Worm (Caenorhabditis elegans) whole organism, L3 larva: ENCODE data around the gene C13A2.1.

ENCODE experiments used
- R02D3.7 ChIP-seq: fragments of 150-350 bp; optimal IDR thresholded peaks from 2 replicates; lab custom pipeline; 2014; ENCODE audit warnings: missing biosample characterization, missing genetic modification characterization
- ZK546.5 ChIP-seq: sonication (generic microtip); optimal IDR thresholded peaks from 2 replicates; lab custom pipeline; 2017; ENCODE audit warnings: missing biosample characterization, missing genetic modification characterization
- aly-2 ChIP-seq: fragments of 150-350 bp; optimal IDR thresholded peaks from 2 replicates; lab custom pipeline; 2014; ENCODE audit warnings: missing biosample characterization, missing genetic modification characterization
- ama-1 ChIP-seq: fragments of 150-350 bp; optimal IDR thresholded peaks from 2 replicates; lab custom pipeline; 2018
- daf-12 ChIP-seq: fragments of 150-350 bp; optimal IDR thresholded peaks from 2 replicates; lab custom pipeline; 2014; ENCODE audit warnings: missing biosample characterization, missing genetic modification reagents, missing genetic modification characterization
- egl-27 ChIP-seq: sonication (generic microtip); optimal IDR thresholded peaks from 4 replicates; lab custom pipeline; 2017; ENCODE audit warnings: missing biosample characterization, missing genetic modification reagents, missing genetic modification characterization
- egl-5 ChIP-seq: fragments of 150-350 bp; optimal IDR thresholded peaks from 2 replicates; lab custom pipeline; 2017; ENCODE audit warnings: missing biosample characterization, missing genetic modification reagents, missing genetic modification characterization, inconsistent platforms
- elt-1 ChIP-seq: fragments of 150-350 bp; optimal IDR thresholded peaks from 2 replicates; lab custom pipeline; 2014; ENCODE audit warnings: missing biosample characterization, missing genetic modification characterization
- elt-3 ChIP-seq, 3 experiments: fragments of 150-350 bp in 1 of 3; sonication (generic microtip) in 2 of 3; optimal IDR thresholded peaks; 2 replicates in 2 of 3; 4 replicates in 1 of 3; lab custom pipeline; 2014 to 2017; ENCODE audit warnings: missing biosample characterization in 3 of 3, missing genetic modification characterization in 3 of 3
- eor-1 ChIP-seq, 2 experiments: fragments of 150-350 bp; optimal IDR thresholded peaks; 2 replicates each; lab custom pipeline; 2014 to 2018; ENCODE audit warnings: missing biosample characterization in 2 of 2, missing genetic modification characterization in 2 of 2
- fkh-10 ChIP-seq: sonication (generic microtip); optimal IDR thresholded peaks from 2 replicates; lab custom pipeline; 2017; ENCODE audit warnings: missing biosample characterization, missing genetic modification reagents, missing genetic modification characterization
- jun-1 ChIP-seq: fragments of 150-350 bp; optimal IDR thresholded peaks from 2 replicates; lab custom pipeline; 2014; ENCODE audit warnings: missing biosample characterization, missing genetic modification reagents, missing genetic modification characterization
- lin-15B ChIP-seq: fragments of 150-350 bp; optimal IDR thresholded peaks from 2 replicates; lab custom pipeline; 2014; ENCODE audit warnings: missing biosample characterization, missing genetic modification characterization
- lin-39 ChIP-seq: fragments of 150-350 bp; optimal IDR thresholded peaks from 2 replicates; lab custom pipeline; 2018; ENCODE audit warnings: missing biosample characterization, missing genetic modification reagents, missing genetic modification characterization
- lsy-12 ChIP-seq: sonication (generic microtip); optimal IDR thresholded peaks from 2 replicates; lab custom pipeline; 2016; ENCODE audit warnings: mild to moderate bottlenecking, missing genetic modification characterization, missing compliant biosample characterization
- mdl-1 ChIP-seq: fragments of 150-350 bp; optimal IDR thresholded peaks from 2 replicates; lab custom pipeline; 2014; ENCODE audit warnings: missing biosample characterization, missing genetic modification characterization
- nfya-1 ChIP-seq: sonication (generic microtip); optimal IDR thresholded peaks from 2 replicates; lab custom pipeline; 2017; ENCODE audit warnings: missing genetic modification characterization, mild to moderate bottlenecking, missing compliant biosample characterization, antibody characterized with exemption, moderate library complexity; ENCODE audit not compliant: insufficient read depth
- nhr-11 ChIP-seq: fragments of 150-350 bp; optimal IDR thresholded peaks from 2 replicates; lab custom pipeline; 2014; ENCODE audit warnings: missing biosample characterization, missing genetic modification characterization
- nhr-12 ChIP-seq: fragments of 150-350 bp; optimal IDR thresholded peaks from 2 replicates; lab custom pipeline; 2014; ENCODE audit warnings: missing biosample characterization, missing genetic modification characterization
- nhr-23 ChIP-seq: fragments of 150-350 bp; optimal IDR thresholded peaks from 2 replicates; lab custom pipeline; 2014; ENCODE audit warnings: missing biosample characterization, missing genetic modification reagents, missing genetic modification characterization
- nhr-237 ChIP-seq: fragments of 150-350 bp; optimal IDR thresholded peaks from 2 replicates; lab custom pipeline; 2014; ENCODE audit warnings: missing biosample characterization, missing genetic modification characterization
- nhr-25 ChIP-seq: sonication (generic microtip); optimal IDR thresholded peaks from 2 replicates; lab custom pipeline; 2017; ENCODE audit warnings: missing biosample characterization, missing genetic modification characterization
- nhr-28 ChIP-seq: fragments of 150-350 bp; optimal IDR thresholded peaks from 2 replicates; lab custom pipeline; 2014; ENCODE audit warnings: missing biosample characterization, missing genetic modification characterization
- nhr-43 ChIP-seq: sonication (generic microtip); optimal IDR thresholded peaks from 2 replicates; lab custom pipeline; 2016; ENCODE audit warnings: mild to moderate bottlenecking, missing genetic modification characterization, missing compliant biosample characterization; ENCODE audit not compliant: poor library complexity, severe bottlenecking
- nhr-67 ChIP-seq: fragments of 150-350 bp; optimal IDR thresholded peaks from 2 replicates; lab custom pipeline; 2014; ENCODE audit warnings: missing biosample characterization, missing genetic modification characterization
- nhr-76 ChIP-seq: fragments of 150-350 bp; sonication (generic microtip); optimal IDR thresholded peaks from 5 replicates; lab custom pipeline; 2014; ENCODE audit warnings: missing biosample characterization, missing genetic modification characterization
- nhr-77 ChIP-seq: fragments of 150-350 bp; optimal IDR thresholded peaks from 2 replicates; lab custom pipeline; 2014; ENCODE audit warnings: missing biosample characterization, missing genetic modification characterization
- pha-4 ChIP-seq: fragments of 150-350 bp; optimal IDR thresholded peaks from 2 replicates; lab custom pipeline; 2014; ENCODE audit warnings: missing biosample characterization, missing genetic modification reagents, missing genetic modification characterization
- skn-1 ChIP-seq: fragments of 150-350 bp; optimal IDR thresholded peaks from 2 replicates; lab custom pipeline; 2014; ENCODE audit warnings: missing biosample characterization, missing genetic modification characterization
- tbx-2 ChIP-seq: sonication (generic microtip); optimal IDR thresholded peaks from 2 replicates; lab custom pipeline; 2016; ENCODE audit warnings: mild to moderate bottlenecking, missing genetic modification characterization, missing compliant biosample characterization
- unc-39 ChIP-seq: sonication (generic microtip); optimal IDR thresholded peaks from 4 replicates; lab custom pipeline; 2017; ENCODE audit warnings: missing biosample characterization, missing genetic modification characterization
- zag-1 ChIP-seq: fragments of 150-350 bp; optimal IDR thresholded peaks from 2 replicates; lab custom pipeline; 2014; ENCODE audit warnings: missing biosample characterization, missing genetic modification characterization
- ztf-11 ChIP-seq: fragments of 150-350 bp; optimal IDR thresholded peaks from 2 replicates; lab custom pipeline; 2014; ENCODE audit warnings: missing biosample characterization, missing genetic modification characterization
- ztf-4 ChIP-seq: fragments of 150-350 bp; optimal IDR thresholded peaks from 2 replicates; lab custom pipeline; 2014; ENCODE audit warnings: missing biosample characterization, missing genetic modification characterization

The C13A2.1 gene

DNA sequence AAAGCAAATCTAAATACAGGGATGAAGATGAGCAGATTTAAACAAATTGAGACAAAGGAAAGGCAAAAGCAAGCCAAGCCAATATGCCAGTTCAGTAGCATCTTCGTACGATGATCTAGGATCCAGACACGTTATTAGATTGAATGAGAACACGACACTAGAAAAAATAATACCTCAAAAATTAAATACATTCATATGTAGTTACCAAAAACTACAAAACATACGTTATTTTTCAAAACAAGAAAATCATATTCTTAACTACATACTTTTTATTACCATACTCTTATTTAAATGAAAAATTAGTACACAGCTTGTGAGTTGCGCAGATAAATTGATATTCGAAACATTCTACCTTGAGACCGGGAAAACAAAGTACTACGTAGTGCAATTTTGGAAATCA lies 24.4 kb downstream of the C13A2.1 start, which contains the start of gene srx-6:
Gene srx-6, minus strand, starts transcription at position 101 of the 400 bp plus-strand sequence.
- TF ChIP-seq zag-1 (tag; lab: Kevin White, UChicago) (no peak), unc-39 (tag; lab: Kevin White, UChicago) (no peak), daf-12 (tag; lab: Kevin White, UChicago) (no peak), lin-15B (tag; lab: Kevin White, UChicago) (no peak), ZK546.5 (no peak)

DNA sequence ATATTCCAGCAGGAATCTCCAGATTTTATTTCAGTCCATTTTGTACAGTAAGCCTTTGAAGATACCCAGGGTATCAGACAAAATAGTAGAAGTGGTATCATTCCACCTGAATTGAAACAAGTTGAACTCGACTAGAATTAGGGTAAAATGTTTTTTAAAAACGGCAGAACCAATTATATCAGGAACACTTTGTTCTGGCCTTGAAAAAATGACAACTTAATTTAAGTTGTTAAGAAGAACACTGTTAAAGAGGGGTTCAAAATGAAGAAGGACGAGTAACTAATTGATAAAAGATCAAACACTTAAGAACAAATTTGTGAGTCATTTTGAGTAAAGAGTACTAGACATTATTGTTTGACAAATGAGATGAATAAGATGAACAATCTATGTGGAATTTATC lies 32.1 kb downstream of the C13A2.1 start, which contains the start of gene lmd-4:
Gene lmd-4, minus strand, starts transcription at position 101 of the 400 bp plus-strand sequence.
- TF ChIP-seq unc-39 (tag; lab: Kevin White, UChicago) (no peak), nhr-67 (tag; lab: Kevin White, UChicago) (no peak), egl-27 (tag; lab: Kevin White, UChicago) (no peak), tbx-2 (tag; lab: Kevin White, UChicago) (no peak), skn-1 (tag; lab: Kevin White, UChicago) (no peak), mdl-1 (no peak), ztf-11 (tag; lab: Kevin White, UChicago) (no peak), nfya-1 (tag; lab: Kevin White, UChicago) (no peak), nhr-12 (tag; lab: Kevin White, UChicago) (no peak), nhr-25 (no peak), ama-1 (lab: Kevin White, UChicago) (no peak), fkh-10 (GFP tag; lab: Kevin White, UChicago) (no peak), pha-4 (tag; lab: Kevin White, UChicago) (no peak), lin-15B (tag; lab: Kevin White, UChicago) (no peak), nhr-76 (tag; lab: Kevin White, UChicago) (no peak), nhr-11 (tag; lab: Kevin White, UChicago) (no peak), lin-39 (tag; lab: Kevin White, UChicago) (no peak), nhr-77 (tag; lab: Kevin White, UChicago) (no peak), nhr-28 (tag; lab: Kevin White, UChicago) (no peak), elt-3 (tag; optimal IDR thresholded peaks at IDR 0.05; lab: Kevin White, UChicago) (no peak)

DNA sequence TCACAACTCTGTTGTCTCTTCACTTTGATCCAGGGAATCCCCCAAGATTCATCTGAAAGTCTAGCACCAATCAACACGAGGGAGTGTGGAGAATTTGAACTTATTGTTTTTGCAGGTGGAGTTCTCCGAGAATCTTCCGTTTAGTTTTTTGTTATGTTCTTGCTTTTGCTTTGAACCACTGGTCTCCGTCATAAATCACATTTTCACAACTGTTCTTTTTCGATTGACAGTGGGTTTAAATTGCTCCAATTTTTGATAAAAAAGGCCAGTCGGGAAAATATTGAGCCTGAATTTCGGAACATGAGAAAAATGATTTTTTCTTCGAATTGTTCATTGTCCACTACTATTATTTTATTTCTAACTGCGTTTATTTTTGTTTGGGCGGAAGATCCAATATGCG lies 33.1 kb downstream of the C13A2.1 start, which contains the start of gene F10G2.10:
Gene F10G2.10, plus strand, starts transcription at position 301 of the 400 bp plus-strand sequence.
- no peak for TF ChIP-seq aly-2 (tag; lab: Kevin White, UChicago)
- no peak for TF ChIP-seq ZK546.5
- no peak for TF ChIP-seq ztf-11 (tag; lab: Kevin White, UChicago)
- TF ChIP-seq nhr-23: no peak
- no peak for TF ChIP-seq egl-5 (tag; lab: Kevin White, UChicago)
- TF ChIP-seq egl-27 (tag; lab: Kevin White, UChicago): no peak
- TF ChIP-seq ztf-4: no peak
- no peak for TF ChIP-seq eor-1 (tag; optimal IDR thresholded peaks at IDR 0.05; lab: Kevin White, UChicago)
- TF ChIP-seq jun-1 (tag; lab: Kevin White, UChicago): no peak
- no peak for TF ChIP-seq nhr-43
- TF ChIP-seq nhr-237 (tag; lab: Kevin White, UChicago): no peak
- no peak for TF ChIP-seq mdl-1
- no peak for TF ChIP-seq R02D3.7 (tag; lab: Kevin White, UChicago)
- TF ChIP-seq elt-1 (tag; lab: Kevin White, UChicago): no peak
- TF ChIP-seq lsy-12: no peak
- TF ChIP-seq nfya-1 (tag; lab: Kevin White, UChicago): no peak
- no peak for TF ChIP-seq nhr-67 (tag; lab: Kevin White, UChicago)

DNA sequence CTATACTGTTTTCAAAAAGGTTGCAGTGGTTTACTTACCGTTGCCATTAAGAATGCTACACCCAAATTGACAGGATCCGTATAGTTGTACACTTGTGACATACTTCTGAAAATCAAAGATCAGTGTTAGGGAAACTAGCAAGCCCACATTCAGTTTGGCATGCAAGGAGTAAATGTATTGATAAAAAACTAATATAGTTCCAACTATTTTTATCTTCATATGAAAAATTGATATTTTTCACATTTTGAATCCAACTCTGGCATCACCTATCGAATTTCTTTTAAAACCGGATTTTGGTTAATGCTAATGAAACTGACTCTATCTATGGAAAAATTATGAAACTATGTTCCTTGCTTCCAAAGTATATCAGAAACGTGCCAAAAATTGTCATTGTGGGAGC lies 36.5 kb downstream of the C13A2.1 start, which contains the start of gene srx-92:
Gene srx-92, minus strand, starts transcription at position 101 of the 400 bp plus-strand sequence.
- no peak for TF ChIP-seq ZK546.5
- TF ChIP-seq eor-1 (tag; optimal IDR thresholded peaks at IDR 0.05; lab: Kevin White, UChicago): no peak
- TF ChIP-seq lin-39 (tag; lab: Kevin White, UChicago): no peak
- no peak for TF ChIP-seq jun-1 (tag; lab: Kevin White, UChicago)
- TF ChIP-seq nhr-28 (tag; lab: Kevin White, UChicago): no peak
- no peak for TF ChIP-seq zag-1 (tag; lab: Kevin White, UChicago)
- TF ChIP-seq pha-4 (tag; lab: Kevin White, UChicago): no peak
- no peak for TF ChIP-seq nhr-237 (tag; lab: Kevin White, UChicago)
- no peak for TF ChIP-seq nhr-11 (tag; lab: Kevin White, UChicago)
